Worm (Caenorhabditis elegans): ENCODE results near the gene Y47D3A.1.

- TF ChIP-seq ztf-23 (GFP tag; IDR thresholded peaks at IDR 0.05): peak; percentile 68
- TF ChIP-seq cog-1 (tag; optimal IDR thresholded peaks at IDR 0.05): no peak
Observed at ce11 chrIII:11091651-11092278, 49.9 kb downstream of the Y47D3A.1 start.
